Fruit fly (Drosophila melanogaster) Kc167 (cell line): ENCODE measurements around the gene CG33271.

ENCODE experiments used
- Myc ChIP-seq: fragments of >200 bp; optimal IDR thresholded peaks from 2 replicates; lab custom pipeline; 2017; ENCODE audit warnings: missing external identifiers
- insv ChIP-seq: fragments of >200 bp; optimal IDR thresholded peaks from 3 replicates; lab custom pipeline; 2018; ENCODE audit warnings: missing external identifiers
- psq ChIP-seq: fragments of >200 bp; optimal IDR thresholded peaks from 2 replicates; lab custom pipeline; 2017; ENCODE audit warnings: missing external identifiers
- ttk ChIP-seq: sonication (Bioruptor generic); optimal IDR thresholded peaks from 2 replicates; lab custom pipeline; 2017; ENCODE audit warnings: missing external identifiers

dm6 chr3L:11586794-11587462 lies 9.6 kb upstream of the CG33271 start:
- TF ChIP-seq psq (no peak), Myc (lab: Kevin White, UChicago) (no peak), ttk (lab: Kevin White, UChicago) (no peak), insv (lab: Kevin White, UChicago) (no peak)
